Fruit fly (Drosophila melanogaster) whole organism, embryonic: ENCODE results near the gene Mic26-27.
A peak's percentile ranks its signal among the peaks of the same experiment; 100 is the strongest.

Experiments
- Awh ChIP-seq: fragments of 200-800 bp; sonication (Bioruptor generic); IDR thresholded peaks from 2 replicates; pipeline ENCODE4, ENCODE4 v1.3.6; 2022; ENCODE audit warnings: missing biosample characterization, missing genetic modification characterization
- BEAF-32 ChIP-seq: fragments of 200-800 bp; sonication (Bioruptor generic); optimal IDR thresholded peaks from 3 replicates; lab custom pipeline; 2017; ENCODE audit warnings: missing biosample characterization, missing genetic modification characterization, mild to moderate bottlenecking, moderate library complexity, missing genetic modification reagents
- Bdp1 ChIP-seq: fragments of 200-800 bp; sonication (Bioruptor generic); optimal IDR thresholded peaks from 3 replicates; lab custom pipeline; 2016; ENCODE audit warnings: missing biosample characterization, missing genetic modification characterization
- CG10274 ChIP-seq: fragments of 200-800 bp; sonication (Bioruptor generic); optimal IDR thresholded peaks from 3 replicates; lab custom pipeline; 2017; ENCODE audit warnings: missing biosample characterization, mild to moderate bottlenecking, missing genetic modification characterization
- CG10543 ChIP-seq: fragments of 200-800 bp; sonication (Bioruptor generic); optimal IDR thresholded peaks from 3 replicates; lab custom pipeline; 2017; ENCODE audit warnings: missing biosample characterization, mild to moderate bottlenecking, missing genetic modification characterization, moderate library complexity
- CG11093 ChIP-seq: fragments of 200-800 bp; sonication (Bioruptor generic); IDR thresholded peaks from 3 replicates; pipeline ENCODE4 v1.3.6; 2022; ENCODE audit warnings: missing biosample characterization, missing genetic modification characterization
- CG12071 ChIP-seq: fragments of 200-800 bp; sonication (Bioruptor generic); optimal IDR thresholded peaks from 3 replicates; lab custom pipeline; 2018; ENCODE audit warnings: missing biosample characterization, mild to moderate bottlenecking, missing genetic modification characterization
- CG12155 ChIP-seq: fragments of 200-800 bp; sonication (Bioruptor generic); optimal IDR thresholded peaks from 3 replicates; lab custom pipeline; 2016; ENCODE audit warnings: missing biosample characterization, missing genetic modification characterization
- CG12299 ChIP-seq: fragments of 200-800 bp; sonication (Bioruptor generic); optimal IDR thresholded peaks from 2 replicates; lab custom pipeline; 2018; ENCODE audit warnings: missing biosample characterization, mild to moderate bottlenecking, missing genetic modification characterization
- CG12659 ChIP-seq: fragments of 200-800 bp; sonication (Bioruptor generic); optimal IDR thresholded peaks from 3 replicates; lab custom pipeline; 2017; ENCODE audit warnings: mild to moderate bottlenecking, missing biosample characterization, missing genetic modification reagents, missing genetic modification characterization
- CG12769 ChIP-seq: fragments of 200-800 bp; sonication (Bioruptor generic); optimal IDR thresholded peaks from 2 replicates; lab custom pipeline; 2019; ENCODE audit warnings: missing biosample characterization, mild to moderate bottlenecking, missing genetic modification characterization, moderate library complexity
- CG13296 ChIP-seq: fragments of 200-800 bp; sonication (Bioruptor generic); optimal IDR thresholded peaks from 3 replicates; lab custom pipeline; 2018; ENCODE audit warnings: missing biosample characterization, mild to moderate bottlenecking, missing genetic modification characterization
- CG2120 ChIP-seq: fragments of 200-800 bp; sonication (Bioruptor generic); optimal IDR thresholded peaks from 3 replicates; lab custom pipeline; 2016; ENCODE audit warnings: missing biosample characterization, missing genetic modification characterization
- CG32767 ChIP-seq: fragments of 200-800 bp; sonication (Bioruptor generic); IDR thresholded peaks from 2 replicates; pipeline ENCODE4 v1.3.6; 2022; ENCODE audit warnings: missing biosample characterization, missing genetic modification characterization
- CG3995 ChIP-seq: fragments of 200-800 bp; sonication (Bioruptor generic); optimal IDR thresholded peaks from 3 replicates; lab custom pipeline; 2016; ENCODE audit warnings: missing biosample characterization, missing genetic modification characterization
- CG42726 ChIP-seq: fragments of 200-800 bp; sonication (Bioruptor generic); IDR thresholded peaks from 2 replicates; pipeline ENCODE4 v1.3.6; 2022; ENCODE audit warnings: missing biosample characterization, missing genetic modification characterization; ENCODE audit not compliant: partially characterized antibody
- CG4360 ChIP-seq: fragments of 200-800 bp; sonication (Bioruptor generic); IDR thresholded peaks from 2 replicates; pipeline ENCODE4 v1.3.6; 2022; ENCODE audit warnings: missing biosample characterization, missing genetic modification characterization
- CG43689 ChIP-seq: fragments of 200-800 bp; sonication (Bioruptor generic); IDR thresholded peaks from 2 replicates; pipeline ENCODE4 v1.3.6; 2022; ENCODE audit warnings: missing biosample characterization, missing genetic modification characterization
- CG6272 ChIP-seq: fragments of 200-800 bp; sonication (Bioruptor generic); IDR thresholded peaks from 2 replicates; pipeline ENCODE4 v1.3.6; 2022; ENCODE audit warnings: missing biosample characterization, missing genetic modification characterization
- CG6683 ChIP-seq: fragments of 200-800 bp; sonication (Bioruptor generic); optimal IDR thresholded peaks from 2 replicates; lab custom pipeline; 2017; ENCODE audit warnings: missing biosample characterization, mild to moderate bottlenecking, missing genetic modification characterization, missing genetic modification reagents
- CG9932 ChIP-seq: fragments of 200-800 bp; sonication (Bioruptor generic); IDR thresholded peaks from 2 replicates; pipeline ENCODE4 v1.3.6; 2022; ENCODE audit warnings: missing biosample characterization, missing genetic modification characterization
- Deaf1 ChIP-seq: fragments of 200-800 bp; optimal IDR thresholded peaks from 3 replicates; lab custom pipeline; 2019; ENCODE audit warnings: missing biosample characterization, mild to moderate bottlenecking, missing genetic modification characterization, moderate library complexity
- Elba2 ChIP-seq: fragments of 200-800 bp; sonication (Bioruptor generic); optimal IDR thresholded peaks from 3 replicates; lab custom pipeline; 2016; ENCODE audit warnings: missing biosample characterization, missing genetic modification characterization
- Hand ChIP-seq: fragments of 200-800 bp; sonication (Bioruptor generic); optimal IDR thresholded peaks from 2 replicates; lab custom pipeline; 2017; ENCODE audit warnings: mild to moderate bottlenecking, missing biosample characterization, missing genetic modification reagents, missing genetic modification characterization
- Kr ChIP-seq: fragments of 200-800 bp; sonication (Bioruptor generic); optimal IDR thresholded peaks from 2 replicates; lab custom pipeline; 2017; ENCODE audit warnings: missing biosample characterization, mild to moderate bottlenecking, missing genetic modification characterization
- MESR4 ChIP-seq: fragments of 200-800 bp; sonication (Bioruptor generic); optimal IDR thresholded peaks from 2 replicates; lab custom pipeline; 2018; ENCODE audit warnings: missing biosample characterization, mild to moderate bottlenecking, missing genetic modification characterization, moderate library complexity
- MTF-1 ChIP-seq: fragments of 200-800 bp; sonication (Bioruptor generic); optimal IDR thresholded peaks from 2 replicates; lab custom pipeline; 2018; ENCODE audit warnings: missing biosample characterization, mild to moderate bottlenecking, missing genetic modification characterization, borderline replicate concordance
- Med ChIP-seq: fragments of 200-800 bp; sonication (Bioruptor generic); peaks from one replicate; lab custom pipeline; 2016; ENCODE audit warnings: missing biosample characterization, missing genetic modification characterization, mild to moderate bottlenecking, inconsistent platforms, moderate library complexity
- NC2β ChIP-seq: fragments of 200-800 bp; sonication (Bioruptor generic); optimal IDR thresholded peaks from 2 replicates; lab custom pipeline; 2016; ENCODE audit warnings: missing biosample characterization, missing genetic modification characterization
- Opbp ChIP-seq: fragments of 200-800 bp; sonication (Bioruptor generic); IDR thresholded peaks from 3 replicates; pipeline ENCODE4 v1.3.6; 2022; ENCODE audit warnings: missing biosample characterization, missing genetic modification characterization; ENCODE audit not compliant: partially characterized antibody
- ase ChIP-seq: fragments of 200-800 bp; sonication (Bioruptor generic); IDR thresholded peaks from 3 replicates; pipeline ENCODE4 v1.3.6; 2022; ENCODE audit warnings: missing biosample characterization, missing genetic modification characterization
- ash1 ChIP-seq: fragments of 200-800 bp; sonication (Bioruptor generic); optimal IDR thresholded peaks from 2 replicates; lab custom pipeline; 2018; ENCODE audit warnings: missing biosample characterization, mild to moderate bottlenecking, missing genetic modification characterization
- dpn ChIP-seq, 2 experiments: fragments of 200-800 bp; sonication (Bioruptor generic); optimal IDR thresholded peaks; 3 replicates each; lab custom pipeline; 2016; ENCODE audit warnings: missing biosample characterization in 2 of 2, missing genetic modification characterization in 2 of 2
- en ChIP-seq: fragments of 200-800 bp; sonication (Bioruptor generic); optimal IDR thresholded peaks from 2 replicates; lab custom pipeline; 2016; ENCODE audit warnings: missing biosample characterization, missing genetic modification characterization
- gsb ChIP-seq: fragments of 200-800 bp; sonication (Bioruptor generic); IDR thresholded peaks from 2 replicates; pipeline ENCODE4 v1.3.6; 2022; ENCODE audit warnings: missing biosample characterization, missing genetic modification characterization
- jigr1 ChIP-seq: fragments of 200-800 bp; sonication (Bioruptor generic); IDR thresholded peaks from 3 replicates; pipeline ENCODE4 v1.3.6; 2022; ENCODE audit warnings: missing biosample characterization, missing genetic modification characterization
- psq ChIP-seq: fragments of 200-800 bp; sonication (Bioruptor generic); optimal IDR thresholded peaks from 2 replicates; lab custom pipeline; 2017; ENCODE audit warnings: missing biosample characterization, missing genetic modification characterization
- rib ChIP-seq: fragments of 200-800 bp; sonication (Bioruptor generic); IDR thresholded peaks from 2 replicates; pipeline ENCODE4 v1.3.6; 2022; ENCODE audit warnings: missing biosample characterization, missing genetic modification characterization
- sc ChIP-seq, 3 experiments: fragments of >200 bp in 2 of 3; fragments of 200-800 bp in 1 of 3; sonication (Bioruptor generic) in 1 of 3; optimal IDR thresholded peaks; 2 replicates in 2 of 3; 3 replicates in 1 of 3; lab custom pipeline; 2017; ENCODE audit warnings: mild to moderate bottlenecking in 1 of 3, missing biosample characterization in 1 of 3, missing genetic modification characterization in 1 of 3, missing genetic modification reagents in 1 of 3
- slp2 ChIP-seq: fragments of 200-800 bp; sonication (Bioruptor generic); optimal IDR thresholded peaks from 2 replicates; lab custom pipeline; 2016; ENCODE audit warnings: missing biosample characterization, missing genetic modification characterization
- stc ChIP-seq: fragments of 200-800 bp; sonication (Bioruptor generic); IDR thresholded peaks from 2 replicates; pipeline ENCODE4 v1.3.6; 2022; ENCODE audit warnings: missing biosample characterization, missing genetic modification characterization
- tio ChIP-seq: fragments of 200-800 bp; sonication (Bioruptor generic); optimal IDR thresholded peaks from 2 replicates; lab custom pipeline; 2017; ENCODE audit warnings: missing biosample characterization, missing genetic modification characterization, inconsistent platforms
- vfl ChIP-seq: fragments of 200-800 bp; sonication (Bioruptor generic); optimal IDR thresholded peaks from 2 replicates; lab custom pipeline; 2016; ENCODE audit warnings: missing biosample characterization, missing genetic modification characterization
- vvl ChIP-seq: fragments of 200-800 bp; sonication (Bioruptor generic); IDR thresholded peaks from 2 replicates; pipeline ENCODE4 v1.3.6; 2022; ENCODE audit warnings: missing biosample characterization, missing genetic modification characterization
- wek ChIP-seq: fragments of 200-800 bp; sonication (Bioruptor generic); optimal IDR thresholded peaks from 3 replicates; lab custom pipeline; 2018; ENCODE audit warnings: missing biosample characterization, mild to moderate bottlenecking, missing genetic modification characterization, moderate library complexity
- wor ChIP-seq: fragments of 200-800 bp; sonication (Bioruptor generic); IDR thresholded peaks from 2 replicates; pipeline ENCODE4 v1.3.6; 2022; ENCODE audit warnings: missing biosample characterization, missing genetic modification characterization
- zen ChIP-seq: fragments of 200-800 bp; sonication (Bioruptor generic); optimal IDR thresholded peaks from 3 replicates; lab custom pipeline; 2018; ENCODE audit warnings: missing biosample characterization, mild to moderate bottlenecking, missing genetic modification characterization, moderate library complexity

The Mic26-27 gene

dm6 chr3R:16097661-16098329 lies 48.9 kb downstream of the Mic26-27 start (continued):
- TF ChIP-seq CG10274 (peak; percentile 31), CG3995 (GFP tag; lab: Kevin White, UChicago) (no peak), MESR4 (no peak), Deaf1 (tag; lab: Kevin White, UChicago) (peak; percentile 1), tio (GFP tag; lab: Kevin White, UChicago) (peak; percentile 20), vfl (GFP tag; lab: Kevin White, UChicago) (no peak), sc (optimal IDR thresholded peaks at IDR 0.05; lab: Kevin White, UChicago) (no peak), sc (GFP tag; optimal IDR thresholded peaks at IDR 0.05; lab: Kevin White, UChicago) (peak; percentile 58), en (GFP tag; lab: Kevin White, UChicago) (peak; percentile 57), CG4360 (GFP tag; lab: Robert Waterston, UW) (0 out of 2 replicates have a peak, but pooled peaks have one; percentile 44), CG12155 (GFP tag; lab: Kevin White, UChicago) (peak; percentile 60), ash1 (GFP tag; lab: Kevin White, UChicago) (no peak), psq (GFP tag; lab: Kevin White, UChicago) (peak; percentile 8), BEAF-32 (GFP tag; lab: Kevin White, UChicago) (no peak), Med (peak; percentile 92), CG13296 (peak; percentile 19), Kr (GFP tag; lab: Kevin White, UChicago) (no peak)

- TF ChIP-seq CG6683 (GFP tag; lab: Kevin White, UChicago) (no peak), rib (GFP tag; lab: Robert Waterston, UW) (0 out of 2 replicates have a peak, but pooled peaks have one; percentile 29), CG32767 (GFP tag; lab: Robert Waterston, UW) (peak; percentile 25; the same call in 1 of the 2 replicates), CG10543 (GFP tag; lab: Kevin White, UChicago) (no peak), ase (GFP tag; lab: Robert Waterston, UW) (no peak), Awh (no peak), CG12299 (tag; lab: Kevin White, UChicago) (no peak), CG2120 (peak; percentile 13), MTF-1 (no peak), slp2 (no peak), Med (peak; percentile 64), CG12071 (GFP tag; lab: Kevin White, UChicago) (no peak), CG42726 (GFP tag; lab: Robert Waterston, UW) (no peak), CG12769 (peak; percentile 58), stc (GFP tag; lab: Robert Waterston, UW) (no peak), CG9932 (GFP tag; lab: Robert Waterston, UW) (no peak), CG12659 (GFP tag; lab: Kevin White, UChicago) (no peak), CG6272 (GFP tag; lab: Robert Waterston, UW) (no peak), zen (no peak), wek (no peak), wor (GFP tag; lab: Robert Waterston, UW) (no peak), NC2β (GFP tag; lab: Kevin White, UChicago) (no peak), MESR4 (no peak), Elba2 (GFP tag; lab: Kevin White, UChicago) (no peak), CG43689 (GFP tag; lab: Robert Waterston, UW) (no peak), jigr1 (GFP tag; lab: Robert Waterston, UW) (no peak), gsb (GFP tag; lab: Robert Waterston, UW) (no peak), vvl (GFP tag; lab: Robert Waterston, UW) (0 out of 2 replicates have a peak, but pooled peaks have one; percentile 5), BEAF-32 (GFP tag; lab: Kevin White, UChicago) (no peak), Hand (GFP tag; lab: Kevin White, UChicago) (no peak), Opbp (GFP tag; lab: Robert Waterston, UW) (no peak), Bdp1 (GFP tag; lab: Kevin White, UChicago) (no peak), CG11093 (no peak), dpn (GFP tag; optimal IDR thresholded peaks at IDR 0.05; lab: Kevin White, UChicago) (no peak)
- TF ChIP-seq, all 482 proteins: peak for 6
These were observed 51.7 kb downstream of the Mic26-27 start for dm6 chr3R:16094918-16095317.
